Worm (Caenorhabditis elegans) whole organism, L4 larva: Measurements from ENCODE around the gene Y69H2.10.

Source experiments
- F44E2.7 ChIP-seq: fragments of 200-800 bp; sonication (Bioruptor generic); IDR thresholded peaks from 2 replicates; pipeline ENCODE4 v2.1.2; 2022; ENCODE audit warnings: missing genetic modification characterization, missing compliant biosample characterization
- dve-1 ChIP-seq: sonication (generic microtip); optimal IDR thresholded peaks from 2 replicates; lab custom pipeline; 2017; ENCODE audit warnings: antibody characterized with exemption, mild to moderate bottlenecking, missing genetic modification characterization, missing compliant biosample characterization; ENCODE audit not compliant: insufficient read depth
- fos-1 ChIP-seq: fragments of 150-350 bp; optimal IDR thresholded peaks from 2 replicates; lab custom pipeline; 2014; ENCODE audit warnings: missing biosample characterization, missing genetic modification characterization
- hlh-11 ChIP-seq: fragments of 200-800 bp; sonication (Bioruptor generic); optimal IDR thresholded peaks from 2 replicates; lab custom pipeline; 2018; ENCODE audit warnings: mild to moderate bottlenecking, missing genetic modification characterization, missing compliant biosample characterization
- madf-9 ChIP-seq: fragments of 200-800 bp; sonication (Bioruptor generic); conservative IDR thresholded peaks from 2 replicates; pipeline ENCODE4 v1.3.6; 2022; ENCODE audit warnings: missing genetic modification reagents, missing genetic modification characterization, missing compliant biosample characterization
- nhr-10 ChIP-seq: fragments of 150-350 bp; optimal IDR thresholded peaks from 2 replicates; lab custom pipeline; 2014; ENCODE audit warnings: missing biosample characterization, missing genetic modification characterization
- pha-4 ChIP-seq, 2 experiments: fragments of 150-350 bp in 1 of 2; fragments of 200-800 bp in 1 of 2; sonication (Bioruptor generic) in 1 of 2; IDR thresholded peaks in 1 of 2; optimal IDR thresholded peaks in 1 of 2; 2 replicates each; pipeline versions ENCODE4 v1.3.6 to Lab custom; 2014 to 2022; ENCODE audit warnings: missing genetic modification characterization in 2 of 2, missing genetic modification reagents in 2 of 2, missing biosample characterization in 1 of 2, missing compliant biosample characterization in 1 of 2
- unc-39 ChIP-seq: sonication (generic microtip); optimal IDR thresholded peaks from 2 replicates; lab custom pipeline; 2017; ENCODE audit warnings: missing biosample characterization, missing genetic modification characterization

ce11 chrV:18631966-18632531, 38.1 kb upstream of the Y69H2.10 start:
- TF ChIP-seq nhr-10 (tag; lab: Kevin White, UChicago) (no peak), pha-4 (GFP tag; IDR thresholded peaks at IDR 0.05; lab: Robert Waterston, UW) (no peak), pha-4 (tag; optimal IDR thresholded peaks at IDR 0.05; lab: Kevin White, UChicago) (no peak), fos-1 (tag; lab: Kevin White, UChicago) (no peak), madf-9 (GFP tag; lab: Robert Waterston, UW) (no peak), F44E2.7 (GFP tag; lab: Robert Waterston, UW) (no peak), hlh-11 (tag; lab: Kevin White, UChicago) (no peak), unc-39 (tag; lab: Kevin White, UChicago) (no peak), dve-1 (no peak)
